Worm (Caenorhabditis elegans): ENCODE data around the gene msp-55.

DNA sequence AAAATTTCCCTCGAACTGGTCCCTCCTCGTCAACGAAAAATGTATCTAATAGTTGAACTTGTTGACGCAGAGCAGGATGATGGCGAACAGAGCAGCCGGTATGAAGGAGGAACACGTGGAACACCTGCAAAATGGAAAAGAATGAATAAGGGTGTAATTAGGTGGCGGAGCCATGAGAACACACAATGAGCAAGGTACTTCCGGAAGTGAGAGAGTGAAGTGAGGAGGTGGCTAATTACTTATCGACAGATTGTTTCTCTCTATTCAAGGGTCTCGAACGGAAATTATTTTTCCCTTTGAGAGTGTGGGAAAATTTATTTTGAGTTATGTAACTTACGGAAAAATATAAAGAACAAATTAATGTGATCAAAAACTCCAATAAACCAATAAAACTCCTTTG lies 37.6 kb upstream of the msp-55 start:
- TF ChIP-seq dao-5 (tag; optimal IDR thresholded peaks at IDR 0.05) (no peak), him-1 (tag; optimal IDR thresholded peaks at IDR 0.05) (no peak), W03F9.2 (tag; optimal IDR thresholded peaks at IDR 0.05) (no peak)
